Fruit fly (Drosophila melanogaster) whole organism, adult: Measurements from ENCODE around the gene CG42784.
A peak's percentile ranks its signal among the peaks of the same experiment; 100 is the strongest.

Experiments
- CG7101 ChIP-seq: fragments of 200-800 bp; sonication (Bioruptor generic); optimal IDR thresholded peaks from 2 replicates; lab custom pipeline; 2018; ENCODE audit warnings: missing biosample characterization, mild to moderate bottlenecking, missing genetic modification characterization, moderate library complexity
- Hr96 ChIP-seq: fragments of 200-800 bp; sonication (Bioruptor generic); optimal IDR thresholded peaks from 2 replicates; lab custom pipeline; 2016; ENCODE audit warnings: missing biosample characterization, missing genetic modification characterization
- Mnt ChIP-seq: fragments of 200-800 bp; sonication (Bioruptor generic); optimal IDR thresholded peaks from 2 replicates; lab custom pipeline; 2016; ENCODE audit warnings: missing biosample characterization, mild to moderate bottlenecking, missing genetic modification characterization
- bab1 ChIP-seq: fragments of 200-800 bp; sonication (Bioruptor generic); optimal IDR thresholded peaks from 3 replicates; lab custom pipeline; 2019; ENCODE audit warnings: missing biosample characterization, mild to moderate bottlenecking, missing genetic modification characterization, moderate library complexity

DNA sequence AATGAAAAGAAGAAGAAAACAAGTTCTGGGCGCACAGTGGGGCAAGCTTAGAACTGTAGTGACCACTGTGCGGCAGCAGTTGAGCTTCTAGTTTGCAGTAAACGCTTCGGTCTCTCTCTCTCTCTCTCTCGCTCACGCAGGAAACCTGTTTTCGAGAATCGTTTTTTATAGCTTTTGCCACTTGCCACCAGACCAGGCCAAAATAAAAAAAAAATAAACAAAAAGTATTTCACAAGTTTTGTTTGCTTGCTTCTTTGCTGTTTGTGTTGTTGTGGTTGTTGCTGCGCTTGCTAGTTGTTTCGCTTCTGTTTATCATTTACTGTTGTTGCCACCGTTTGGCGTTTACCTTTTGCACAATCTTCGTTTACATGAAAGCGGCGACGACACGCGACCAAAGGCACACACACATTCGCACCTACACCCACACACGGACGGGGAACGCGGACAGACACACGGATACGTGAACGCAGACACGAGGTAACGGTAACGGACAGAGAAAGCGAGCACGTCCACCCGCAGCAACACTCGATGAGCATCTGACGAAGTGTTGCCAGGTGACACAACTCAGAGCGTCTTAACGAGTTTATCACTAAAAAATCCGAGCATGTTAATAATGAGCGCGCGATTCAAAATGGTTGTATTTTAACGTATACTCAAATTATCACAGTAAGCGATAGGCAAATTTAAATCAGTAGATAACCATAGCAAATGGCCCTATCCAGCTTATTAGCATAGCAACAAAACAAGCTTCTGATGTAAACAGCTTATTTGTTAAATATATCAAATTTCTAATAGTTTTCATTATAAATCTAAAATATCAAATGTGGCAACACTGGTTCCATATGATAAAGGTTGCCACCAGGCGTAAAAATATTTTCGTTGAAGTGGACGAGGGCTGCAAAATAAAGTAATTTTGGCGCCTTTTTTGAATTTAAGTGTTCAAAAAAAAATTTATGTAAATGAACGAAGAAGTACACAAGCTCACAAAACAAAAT, 133.9 kb downstream of the CG42784 start, which contains the start of gene B4:
- TF ChIP-seq CG7101 (tag; lab: Kevin White, UChicago) (peak; percentile 17), Mnt (GFP tag; lab: Kevin White, UChicago) (peak; percentile 95), bab1 (GFP tag; lab: Kevin White, UChicago) (peak; percentile 62), Hr96 (GFP tag; lab: Kevin White, UChicago) (peak; percentile 30)
